Fruit fly (Drosophila melanogaster) whole organism, adult: ENCODE results near the gene Dpp10.

Experiments
- CG12768 ChIP-seq: fragments of 200-800 bp; sonication (Bioruptor generic); optimal IDR thresholded peaks from 2 replicates; lab custom pipeline; 2017; ENCODE audit warnings: missing biosample characterization, missing genetic modification characterization, mild to moderate bottlenecking, moderate library complexity, missing genetic modification reagents
- CG14711 ChIP-seq: fragments of 200-800 bp; sonication (Bioruptor generic); optimal IDR thresholded peaks from 2 replicates; lab custom pipeline; 2018; ENCODE audit warnings: missing biosample characterization, mild to moderate bottlenecking, missing genetic modification characterization, moderate library complexity
- bab1 ChIP-seq: fragments of 200-800 bp; sonication (Bioruptor generic); optimal IDR thresholded peaks from 3 replicates; lab custom pipeline; 2019; ENCODE audit warnings: missing biosample characterization, mild to moderate bottlenecking, missing genetic modification characterization, moderate library complexity
- cic ChIP-seq: fragments of 200-800 bp; sonication (Bioruptor generic); optimal IDR thresholded peaks from 2 replicates; lab custom pipeline; 2017; ENCODE audit warnings: missing biosample characterization, mild to moderate bottlenecking, missing genetic modification characterization, moderate library complexity
- cnc ChIP-seq, 2 experiments: fragments of >200 bp; optimal IDR thresholded peaks; 2 replicates each; lab custom pipeline; 2017
- kay ChIP-seq: fragments of 200-800 bp; sonication (Bioruptor generic); peaks from one replicate; lab custom pipeline; 2016; ENCODE audit warnings: missing biosample characterization, missing genetic modification characterization, borderline replicate concordance
- ovo ChIP-seq: fragments of 200-800 bp; sonication (Bioruptor generic); optimal IDR thresholded peaks from 2 replicates; lab custom pipeline; 2016; ENCODE audit warnings: missing biosample characterization, missing genetic modification characterization
- tj ChIP-seq: fragments of 200-800 bp; sonication (Bioruptor generic); optimal IDR thresholded peaks from 3 replicates; lab custom pipeline; 2017; ENCODE audit warnings: missing biosample characterization, mild to moderate bottlenecking, missing genetic modification characterization, moderate library complexity

dm6 chr2L:6648163-6648628 lies 47.3 kb upstream of the Dpp10 start:
- TF ChIP-seq ovo (GFP tag; lab: Kevin White, UChicago) (peak; percentile 88), CG12768 (GFP tag; lab: Kevin White, UChicago) (peak; percentile 94), kay (GFP tag; lab: Kevin White, UChicago) (no peak), CG14711 (tag; lab: Kevin White, UChicago) (peak; percentile 85), cnc (optimal IDR thresholded peaks at IDR 0.05; lab: Kevin White, UChicago) (no peak), tj (GFP tag; lab: Kevin White, UChicago) (peak; percentile 79), bab1 (GFP tag; lab: Kevin White, UChicago) (peak; percentile 91), cic (GFP tag; lab: Kevin White, UChicago) (peak; percentile 64)
